Fruit fly (Drosophila melanogaster) whole organism, embryonic: ENCODE data around the gene Glg1.

ENCODE experiments used
- CG9817 ChIP-seq: fragments of 200-800 bp; sonication (Bioruptor generic); optimal IDR thresholded peaks from 2 replicates; lab custom pipeline; 2018; ENCODE audit warnings: missing biosample characterization, mild to moderate bottlenecking, missing genetic modification characterization, moderate library complexity
- Sox100B ChIP-seq: fragments of 200-800 bp; sonication (Bioruptor generic); optimal IDR thresholded peaks from 3 replicates; lab custom pipeline; 2018; ENCODE audit warnings: missing biosample characterization, mild to moderate bottlenecking, missing genetic modification characterization
- corto ChIP-seq: fragments of 200-800 bp; sonication (Bioruptor generic); optimal IDR thresholded peaks from 2 replicates; lab custom pipeline; 2016; ENCODE audit warnings: missing biosample characterization, mild to moderate bottlenecking, missing genetic modification characterization, moderate library complexity
- pros ChIP-seq: fragments of 200-800 bp; sonication (Bioruptor generic); optimal IDR thresholded peaks from 3 replicates; lab custom pipeline; 2019; ENCODE audit warnings: missing biosample characterization, mild to moderate bottlenecking, missing genetic modification characterization, moderate library complexity

DNA sequence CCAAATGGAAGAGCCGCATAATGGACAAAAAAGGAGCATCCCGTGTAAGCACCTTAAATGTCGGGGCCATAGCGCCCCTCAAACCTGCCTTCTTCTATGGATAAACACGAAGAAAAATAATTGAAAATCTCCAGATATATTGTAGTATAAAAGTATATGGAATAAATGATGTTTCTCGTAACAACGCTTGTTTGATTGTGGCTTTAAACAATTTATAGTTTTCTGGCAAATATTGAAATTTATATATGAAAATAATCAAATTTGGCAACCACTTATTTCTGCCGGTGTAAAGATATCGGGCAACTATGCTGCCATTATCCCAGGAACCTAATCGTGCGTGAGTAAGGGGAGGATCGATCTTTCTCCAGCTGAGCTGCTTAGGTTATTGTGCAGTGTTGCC, 52.1 kb downstream of the Glg1 start:
- TF ChIP-seq Sox100B (GFP tag; lab: Kevin White, UChicago), result no peak
- TF ChIP-seq CG9817 (tag; lab: Kevin White, UChicago), result no peak
- no peak for TF ChIP-seq pros (GFP tag; lab: Kevin White, UChicago)
- TF ChIP-seq corto (GFP tag; lab: Kevin White, UChicago), result no peak
